Worm (Caenorhabditis elegans) whole organism, young adult: Measurements from ENCODE around the gene fbxb-97.

Experiments used
- B0019.2 ChIP-seq: fragments of 200-800 bp; sonication (Bioruptor generic); conservative IDR thresholded peaks from 2 replicates; pipeline ENCODE4 v1.3.6; 2022; ENCODE audit warnings: missing genetic modification reagents, missing genetic modification characterization, missing compliant biosample characterization
- C17E4.6 ChIP-seq: fragments of 200-800 bp; sonication (Bioruptor generic); IDR thresholded peaks from 2 replicates; pipeline ENCODE4 v1.3.6; 2022; ENCODE audit warnings: missing genetic modification reagents, missing genetic modification characterization, missing compliant biosample characterization
- D2030.7 ChIP-seq: fragments of 200-800 bp; sonication (Bioruptor generic); IDR thresholded peaks from 2 replicates; pipeline ENCODE4 v1.3.6; 2022; ENCODE audit warnings: missing genetic modification reagents, missing genetic modification characterization, missing compliant biosample characterization
- F33H1.4 ChIP-seq: fragments of 200-800 bp; sonication (Bioruptor generic); IDR thresholded peaks from 2 replicates; pipeline ENCODE4 v1.3.6; 2022; ENCODE audit warnings: missing genetic modification reagents, missing genetic modification characterization, missing compliant biosample characterization
- F57C9.4 ChIP-seq: sonication (generic microtip); optimal IDR thresholded peaks from 2 replicates; lab custom pipeline; 2017; ENCODE audit warnings: mild to moderate bottlenecking, missing genetic modification characterization, missing compliant biosample characterization
- K12H6.12 ChIP-seq: fragments of 200-800 bp; sonication (Bioruptor generic); optimal IDR thresholded peaks from 2 replicates; lab custom pipeline; 2018; ENCODE audit warnings: mild to moderate bottlenecking, missing genetic modification characterization, missing compliant biosample characterization
- Y53G8AR.9 ChIP-seq: fragments of 200-800 bp; sonication (Bioruptor generic); conservative IDR thresholded peaks from 2 replicates; pipeline ENCODE4 v1.3.6; 2022; ENCODE audit warnings: missing genetic modification reagents, missing genetic modification characterization, missing compliant biosample characterization
- Y56A3A.18 ChIP-seq: fragments of 200-800 bp; sonication (Bioruptor generic); IDR thresholded peaks from 2 replicates; pipeline ENCODE4 v1.3.6; 2022; ENCODE audit warnings: missing genetic modification reagents, missing genetic modification characterization, missing compliant biosample characterization
- ZK185.1 ChIP-seq: sonication (generic microtip); optimal IDR thresholded peaks from 2 replicates; lab custom pipeline; 2016; ENCODE audit warnings: mild to moderate bottlenecking, missing genetic modification characterization, missing compliant biosample characterization; ENCODE audit not compliant: poor library complexity, severe bottlenecking
- aptf-3 ChIP-seq: fragments of 200-800 bp; sonication (Bioruptor generic); IDR thresholded peaks from 2 replicates; pipeline ENCODE4 v1.3.6; 2022; ENCODE audit warnings: missing genetic modification characterization, missing compliant biosample characterization
- atf-7 ChIP-seq: sonication (generic microtip); optimal IDR thresholded peaks from 2 replicates; lab custom pipeline; 2017; ENCODE audit warnings: mild to moderate bottlenecking, missing genetic modification characterization, missing compliant biosample characterization
- attf-5 ChIP-seq: fragments of 200-800 bp; sonication (Bioruptor generic); optimal IDR thresholded peaks from 2 replicates; lab custom pipeline; 2018; ENCODE audit warnings: mild to moderate bottlenecking, missing genetic modification characterization, missing compliant biosample characterization
- attf-6 ChIP-seq: fragments of 200-800 bp; sonication (Bioruptor generic); IDR thresholded peaks from 2 replicates; pipeline ENCODE4 v1.3.6; 2022; ENCODE audit warnings: missing genetic modification reagents, missing genetic modification characterization, missing compliant biosample characterization
- cebp-2 ChIP-seq: fragments of 200-800 bp; sonication (Bioruptor generic); IDR thresholded peaks from 2 replicates; pipeline ENCODE4 v1.3.6; 2022; ENCODE audit warnings: missing genetic modification characterization, missing compliant biosample characterization
- ceh-27 ChIP-seq: fragments of 200-800 bp; sonication (Bioruptor generic); optimal IDR thresholded peaks from 2 replicates; lab custom pipeline; 2018; ENCODE audit warnings: mild to moderate bottlenecking, missing genetic modification characterization, moderate library complexity, missing compliant biosample characterization
- ceh-91 ChIP-seq: fragments of 200-800 bp; sonication (Bioruptor generic); IDR thresholded peaks from 2 replicates; pipeline ENCODE4 v1.3.6; 2022; ENCODE audit warnings: missing genetic modification reagents, missing genetic modification characterization, missing compliant biosample characterization
- dox-1 ChIP-seq: fragments of 200-800 bp; sonication (Bioruptor generic); IDR thresholded peaks from 2 replicates; pipeline ENCODE4 v1.3.6; 2022; ENCODE audit warnings: missing genetic modification reagents, missing genetic modification characterization, missing compliant biosample characterization
- dpff-1 ChIP-seq: sonication (generic microtip); optimal IDR thresholded peaks from 2 replicates; lab custom pipeline; 2017; ENCODE audit warnings: mild to moderate bottlenecking, missing genetic modification characterization, missing compliant biosample characterization
- egl-18 ChIP-seq: fragments of 200-800 bp; sonication (Bioruptor generic); IDR thresholded peaks from 2 replicates; pipeline ENCODE4 v1.3.6; 2022; ENCODE audit warnings: missing genetic modification reagents, missing genetic modification characterization, missing compliant biosample characterization
- ets-4 ChIP-seq: fragments of 200-800 bp; sonication (Bioruptor generic); optimal IDR thresholded peaks from 2 replicates; lab custom pipeline; 2018; ENCODE audit warnings: mild to moderate bottlenecking, missing genetic modification characterization, missing compliant biosample characterization
- fkh-3 ChIP-seq: sonication (generic microtip); optimal IDR thresholded peaks from 2 replicates; lab custom pipeline; 2016; ENCODE audit warnings: mild to moderate bottlenecking, missing genetic modification characterization, missing compliant biosample characterization
- hlh-12 ChIP-seq: sonication (generic microtip); optimal IDR thresholded peaks from 2 replicates; lab custom pipeline; 2016; ENCODE audit warnings: missing genetic modification characterization, missing compliant biosample characterization
- hmg-1.2 ChIP-seq: fragments of 200-800 bp; sonication (Bioruptor generic); IDR thresholded peaks from 2 replicates; pipeline ENCODE4 v1.3.6; 2022; ENCODE audit warnings: missing genetic modification reagents, missing genetic modification characterization, missing compliant biosample characterization
- let-526 ChIP-seq: fragments of 200-800 bp; sonication (Bioruptor generic); IDR thresholded peaks from 2 replicates; pipeline ENCODE4 v1.3.6; 2022; ENCODE audit warnings: missing genetic modification reagents, missing genetic modification characterization, missing compliant biosample characterization
- lin-35 ChIP-seq, 3 experiments: fragments of 150-350 bp in 2 of 3; sonication (generic microtip) in 1 of 3; optimal IDR thresholded peaks; 2 replicates each; lab custom pipeline; 2014 to 2018; ENCODE audit warnings: missing biosample characterization in 3 of 3, missing genetic modification characterization in 3 of 3, missing genetic modification reagents in 3 of 3
- madf-6 ChIP-seq: fragments of 200-800 bp; sonication (Bioruptor generic); IDR thresholded peaks from 2 replicates; pipeline ENCODE4 v1.3.6; 2022; ENCODE audit warnings: missing genetic modification reagents, missing genetic modification characterization, missing compliant biosample characterization
- madf-8 ChIP-seq: fragments of 200-800 bp; sonication (Bioruptor generic); conservative IDR thresholded peaks from 2 replicates; pipeline ENCODE4 v1.3.6; 2022; ENCODE audit warnings: missing genetic modification reagents, missing genetic modification characterization, missing compliant biosample characterization
- mcd-1 ChIP-seq: fragments of 200-800 bp; sonication (Bioruptor generic); IDR thresholded peaks from 2 replicates; pipeline ENCODE4 v1.3.6; 2022; ENCODE audit warnings: missing genetic modification reagents, missing genetic modification characterization, missing compliant biosample characterization
- mel-28 ChIP-seq: sonication (generic microtip); optimal IDR thresholded peaks from 2 replicates; lab custom pipeline; 2016; ENCODE audit warnings: borderline replicate concordance, mild to moderate bottlenecking, missing genetic modification characterization, missing compliant biosample characterization
- nfyb-1 ChIP-seq: fragments of 200-800 bp; sonication (Bioruptor generic); IDR thresholded peaks from 2 replicates; pipeline ENCODE4 v1.3.6; 2022; ENCODE audit warnings: missing genetic modification reagents, missing genetic modification characterization, missing compliant biosample characterization
- nhr-120 ChIP-seq: fragments of 200-800 bp; sonication (Bioruptor generic); IDR thresholded peaks from 2 replicates; pipeline ENCODE4 v1.3.6; 2022; ENCODE audit warnings: missing genetic modification characterization, missing compliant biosample characterization
- nhr-27 ChIP-seq: fragments of 200-800 bp; sonication (Bioruptor generic); optimal IDR thresholded peaks from 2 replicates; lab custom pipeline; 2018; ENCODE audit warnings: mild to moderate bottlenecking, missing genetic modification characterization, moderate library complexity, missing compliant biosample characterization
- nhr-80 ChIP-seq: sonication (generic microtip); optimal IDR thresholded peaks from 2 replicates; lab custom pipeline; 2016; ENCODE audit warnings: missing genetic modification characterization, missing compliant biosample characterization
- nhr-90 ChIP-seq: sonication (generic microtip); optimal IDR thresholded peaks from 2 replicates; lab custom pipeline; 2016; ENCODE audit warnings: missing genotype, mild to moderate bottlenecking, missing genetic modification characterization, missing compliant biosample characterization
- pbrm-1 ChIP-seq: fragments of 200-800 bp; sonication (Bioruptor generic); IDR thresholded peaks from 2 replicates; pipeline ENCODE4 v1.3.6; 2022; ENCODE audit warnings: missing genetic modification reagents, missing genetic modification characterization, missing compliant biosample characterization
- rcor-1 ChIP-seq: fragments of 200-800 bp; sonication (Bioruptor generic); IDR thresholded peaks from 2 replicates; pipeline ENCODE4 v1.3.6; 2022; ENCODE audit warnings: missing genetic modification reagents, missing genetic modification characterization, missing compliant biosample characterization
- repo-1 ChIP-seq: sonication (generic microtip); optimal IDR thresholded peaks from 2 replicates; lab custom pipeline; 2017; ENCODE audit warnings: mild to moderate bottlenecking, missing genetic modification characterization, missing compliant biosample characterization
- rpc-1 ChIP-seq, 2 experiments: fragments of 150-350 bp in 1 of 2; sonication (generic microtip) in 1 of 2; optimal IDR thresholded peaks; 2 replicates each; lab custom pipeline; 2014 to 2018; ENCODE audit warnings: missing biosample characterization in 1 of 2, missing genetic modification characterization in 1 of 2, missing genetic modification reagents in 1 of 2, missing genotype in 1 of 2
- sdz-38 ChIP-seq: sonication (generic microtip); optimal IDR thresholded peaks from 2 replicates; lab custom pipeline; 2016; ENCODE audit warnings: missing genotype, missing genetic modification characterization, missing compliant biosample characterization
- sea-2 ChIP-seq: fragments of 200-800 bp; sonication (Bioruptor generic); IDR thresholded peaks from 2 replicates; pipeline ENCODE4 v1.3.6; 2022; ENCODE audit warnings: missing genetic modification characterization, missing compliant biosample characterization
- somi-1 ChIP-seq: fragments of 200-800 bp; sonication (Bioruptor generic); optimal IDR thresholded peaks from 2 replicates; lab custom pipeline; 2018; ENCODE audit warnings: mild to moderate bottlenecking, missing genetic modification characterization, missing compliant biosample characterization
- tbp1 ChIP-seq: fragments of 200-800 bp; sonication (Bioruptor generic); optimal IDR thresholded peaks from 2 replicates; lab custom pipeline; 2018; ENCODE audit warnings: mild to moderate bottlenecking, missing genetic modification characterization, missing compliant biosample characterization
- tlf-1 ChIP-seq: fragments of 200-800 bp; sonication (Bioruptor generic); optimal IDR thresholded peaks from 2 replicates; lab custom pipeline; 2018; ENCODE audit warnings: mild to moderate bottlenecking, missing genetic modification characterization, missing compliant biosample characterization
- ztf-18 ChIP-seq: sonication (generic microtip); optimal IDR thresholded peaks from 2 replicates; lab custom pipeline; 2016; ENCODE audit warnings: missing genotype, mild to moderate bottlenecking, missing genetic modification characterization, missing compliant biosample characterization
- ztf-22 ChIP-seq: fragments of 200-800 bp; sonication (Bioruptor generic); optimal IDR thresholded peaks from 2 replicates; lab custom pipeline; 2018; ENCODE audit warnings: mild to moderate bottlenecking, missing genetic modification characterization, moderate library complexity, missing compliant biosample characterization
- ztf-26 ChIP-seq: sonication (generic microtip); optimal IDR thresholded peaks from 2 replicates; lab custom pipeline; 2017; ENCODE audit warnings: missing genetic modification characterization, missing compliant biosample characterization
- ztf-28 ChIP-seq: fragments of 200-800 bp; sonication (Bioruptor generic); IDR thresholded peaks from 2 replicates; pipeline ENCODE4 v1.3.6; 2022; ENCODE audit warnings: missing genetic modification reagents, missing genetic modification characterization, missing compliant biosample characterization

Gene fbxb-97

ce11 chrII:1851716-1852115, 3.8 kb upstream of the fbxb-97 start:
- TF ChIP-seq nhr-27 (tag; lab: Kevin White, UChicago) (no peak), atf-7 (tag; lab: Kevin White, UChicago) (peak; percentile 56), attf-6 (no peak), Y53G8AR.9 (GFP tag; lab: Robert Waterston, UW) (no peak), repo-1 (tag; lab: Kevin White, UChicago) (no peak), sea-2 (GFP tag; lab: Robert Waterston, UW) (no peak), F33H1.4 (GFP tag; lab: Robert Waterston, UW) (no peak), ets-4 (GFP tag; lab: Kevin White, UChicago) (peak; percentile 85), ztf-22 (peak; percentile 82), tlf-1 (no peak), dpff-1 (tag; lab: Kevin White, UChicago) (no peak), ceh-27 (GFP tag; lab: Kevin White, UChicago) (no peak), cebp-2 (GFP tag; lab: Robert Waterston, UW) (no peak), madf-6 (GFP tag; lab: Robert Waterston, UW) (no peak), egl-18 (GFP tag; lab: Robert Waterston, UW) (no peak), hmg-1.2 (no peak), let-526 (GFP tag; lab: Robert Waterston, UW) (no peak), pbrm-1 (GFP tag; lab: Robert Waterston, UW) (no peak), C17E4.6 (no peak), hlh-12 (no peak), nfyb-1 (GFP tag; lab: Robert Waterston, UW) (peak; percentile 45; the same call in 1 of the 2 replicates), nhr-90 (tag; lab: Kevin White, UChicago) (no peak), ZK185.1 (tag; lab: Kevin White, UChicago) (no peak), lin-35 (GFP tag; optimal IDR thresholded peaks at IDR 0.05; lab: Kevin White, UChicago) (no peak), dox-1 (GFP tag; lab: Robert Waterston, UW) (peak; percentile 73), B0019.2 (no peak), nhr-80 (tag; lab: Kevin White, UChicago) (peak; percentile 91), mcd-1 (GFP tag; lab: Robert Waterston, UW) (0 out of 2 replicates have a peak, but pooled peaks have one; percentile 21), K12H6.12 (no peak), ztf-18 (tag; lab: Kevin White, UChicago) (no peak), aptf-3 (GFP tag; lab: Robert Waterston, UW) (no peak), ztf-26 (tag; lab: Kevin White, UChicago) (peak; percentile 7), madf-8 (GFP tag; lab: Robert Waterston, UW) (no peak), Y56A3A.18 (GFP tag; lab: Robert Waterston, UW) (no peak), tbp1 (GFP tag; lab: Kevin White, UChicago) (peak; percentile 42)

ce11 chrII:1850840-1851294, 2.9 kb upstream of the fbxb-97 start, which contains the start of gene C52E2.3:
C52E2.3 (plus strand) TSS chrII:1851244.
- no peak for TF ChIP-seq attf-5 (GFP tag; lab: Kevin White, UChicago)
- TF ChIP-seq D2030.7 (GFP tag; lab: Robert Waterston, UW), result no peak
- no peak for TF ChIP-seq mel-28 (tag; lab: Kevin White, UChicago)
- no peak for TF ChIP-seq fkh-3 (tag; lab: Kevin White, UChicago)
- TF ChIP-seq madf-8 (GFP tag; lab: Robert Waterston, UW), result no peak
- TF ChIP-seq ztf-22, result no peak
- no peak for TF ChIP-seq rcor-1
- no peak for TF ChIP-seq Y53G8AR.9 (GFP tag; lab: Robert Waterston, UW)
- no peak for TF ChIP-seq nfyb-1 (GFP tag; lab: Robert Waterston, UW)
- TF ChIP-seq nhr-120 (GFP tag; lab: Robert Waterston, UW), result no peak
- no peak for TF ChIP-seq sdz-38
- no peak for TF ChIP-seq ceh-91 (GFP tag; lab: Robert Waterston, UW)
- no peak for TF ChIP-seq ztf-28 (GFP tag; lab: Robert Waterston, UW)
- TF ChIP-seq F57C9.4 (tag; lab: Kevin White, UChicago), result no peak
- no peak for TF ChIP-seq nhr-27 (tag; lab: Kevin White, UChicago)
- no peak for TF ChIP-seq rpc-1 (optimal IDR thresholded peaks at IDR 0.05; lab: Kevin White, UChicago)
- no peak for TF ChIP-seq rpc-1 (tag; optimal IDR thresholded peaks at IDR 0.05; lab: Kevin White, UChicago)
- TF ChIP-seq somi-1 (GFP tag; lab: Kevin White, UChicago), result no peak
